Worm (Caenorhabditis elegans) whole organism, midembryonic: ENCODE measurements around the gene srt-16.

Experiments used
- T22C8.4 ChIP-seq: fragments of 200-800 bp; sonication (Bioruptor generic); IDR thresholded peaks from 2 replicates; pipeline ENCODE4 v1.3.6; 2022; ENCODE audit warnings: missing genetic modification characterization, missing compliant biosample characterization
- cog-1 ChIP-seq: sonication (generic microtip); optimal IDR thresholded peaks from 2 replicates; lab custom pipeline; 2016; ENCODE audit warnings: missing genetic modification characterization, missing compliant biosample characterization
- flt-1 ChIP-seq: fragments of 200-800 bp; sonication (Bioruptor generic); IDR thresholded peaks from 2 replicates; pipeline ENCODE4 v1.3.6; 2022; ENCODE audit warnings: missing genetic modification characterization, missing compliant biosample characterization
- klf-2 ChIP-seq: fragments of 200-800 bp; sonication (Bioruptor generic); conservative IDR thresholded peaks from 2 replicates; pipeline ENCODE4 v1.3.6; 2022; ENCODE audit warnings: missing genetic modification reagents, missing genetic modification characterization, missing compliant biosample characterization
- med-1 ChIP-seq: sonication (generic microtip); optimal IDR thresholded peaks from 2 replicates; lab custom pipeline; 2017; ENCODE audit warnings: missing genetic modification characterization, mild to moderate bottlenecking, missing compliant biosample characterization, antibody characterized with exemption, missing genetic modification reagents; ENCODE audit not compliant: insufficient read depth
- ref-1 ChIP-seq: fragments of 200-800 bp; sonication (Bioruptor generic); conservative IDR thresholded peaks from 2 replicates; pipeline ENCODE4 v1.3.6; 2022; ENCODE audit warnings: missing genetic modification reagents, missing genetic modification characterization, missing compliant biosample characterization
- tab-1 ChIP-seq: fragments of 200-800 bp; sonication (Bioruptor generic); IDR thresholded peaks from 2 replicates; pipeline ENCODE4 v1.3.6; 2022; ENCODE audit warnings: missing genetic modification characterization, missing compliant biosample characterization
- ztf-23 ChIP-seq: fragments of 200-800 bp; sonication (Bioruptor generic); IDR thresholded peaks from 2 replicates; pipeline ENCODE4 v1.3.6; 2022; ENCODE audit warnings: missing genetic modification reagents, missing genetic modification characterization, missing compliant biosample characterization
- ztf-29 ChIP-seq: fragments of 200-800 bp; sonication (Bioruptor generic); IDR thresholded peaks from 2 replicates; pipeline ENCODE4 v1.3.6; 2022; ENCODE audit warnings: missing genetic modification reagents, missing genetic modification characterization, missing compliant biosample characterization

srt-16 gene

DNA sequence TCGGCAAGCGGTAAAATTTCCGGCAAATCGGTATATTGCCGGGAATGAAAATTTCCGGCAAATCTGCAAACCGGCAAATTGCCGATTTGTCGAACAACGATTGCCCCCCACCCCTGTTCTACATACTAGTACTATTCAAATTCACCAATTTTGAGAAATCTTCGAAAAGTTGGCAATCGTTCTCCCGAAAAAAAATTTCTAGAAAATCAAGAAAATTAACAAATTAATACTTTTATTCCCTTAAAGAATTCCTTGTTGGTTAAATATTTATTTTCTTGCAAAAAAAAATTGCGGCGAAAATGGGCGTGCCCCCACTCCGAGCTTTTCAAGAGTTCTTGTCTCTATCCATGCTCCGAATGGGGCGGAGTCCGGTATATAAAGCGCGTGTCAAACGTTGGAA is 10.1 kb downstream of the srt-16 start, which contains the start of gene C50H11.8:
TSS of gene C50H11.8 (plus strand) at position 301 of the 400 bp plus-strand sequence.
- no peak for TF ChIP-seq ztf-29
- TF ChIP-seq ztf-23 (GFP tag; lab: Robert Waterston, UW) = no peak
- no peak for TF ChIP-seq ref-1 (GFP tag; lab: Robert Waterston, UW)
- TF ChIP-seq tab-1 (GFP tag; lab: Robert Waterston, UW) = no peak
- no peak for TF ChIP-seq T22C8.4 (GFP tag; lab: Robert Waterston, UW)
- no peak for TF ChIP-seq med-1 (GFP tag; lab: Kevin White, UChicago)
- TF ChIP-seq flt-1 = no peak
- TF ChIP-seq klf-2 (GFP tag; lab: Robert Waterston, UW) = no peak
- TF ChIP-seq cog-1 = no peak

DNA sequence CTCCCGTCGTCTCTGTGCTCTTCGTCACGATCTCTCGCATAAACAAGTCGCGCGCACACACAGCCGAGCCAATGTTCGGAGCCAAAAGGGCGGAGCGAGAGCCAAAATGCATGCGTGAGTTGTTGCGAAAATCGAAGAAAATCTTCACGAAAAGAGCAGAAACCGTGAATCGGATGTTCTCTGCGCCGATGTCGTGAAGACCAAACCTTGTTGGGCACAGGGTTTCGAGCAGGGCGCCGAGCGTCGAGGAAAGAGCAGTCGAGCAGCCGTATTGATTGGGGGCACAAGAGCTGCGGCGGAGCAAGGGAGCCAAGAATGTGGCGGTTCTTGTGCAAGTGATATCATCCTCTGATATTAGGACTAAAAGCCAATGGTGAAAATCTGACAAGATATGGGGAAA is 18.0 kb downstream of the srt-16 start:
- TF ChIP-seq flt-1 (no peak), ztf-29 (no peak), T22C8.4 (GFP tag; lab: Robert Waterston, UW) (no peak), ref-1 (GFP tag; lab: Robert Waterston, UW) (no peak), tab-1 (GFP tag; lab: Robert Waterston, UW) (no peak)

DNA sequence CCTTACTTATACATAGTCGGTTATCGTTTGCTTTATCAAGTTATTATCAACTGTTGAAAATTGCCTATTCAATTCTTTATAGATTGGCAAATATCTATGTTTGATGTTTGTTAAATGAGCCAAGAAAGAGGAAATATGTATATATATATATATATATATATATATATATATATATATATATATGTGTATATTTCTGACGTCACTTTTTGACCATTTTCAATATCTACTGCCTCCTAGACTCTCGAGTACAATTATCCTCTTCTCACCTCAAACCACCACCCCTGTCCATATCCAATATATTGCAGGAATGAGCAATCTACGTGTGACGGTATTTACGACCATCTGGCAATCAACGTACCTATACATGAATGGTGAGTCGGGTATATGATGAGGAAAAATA is 19.5 kb downstream of the srt-16 start, which contains the start of gene F59D6.1:
TSS of gene F59D6.1 (plus strand) at position 301 of the 400 bp plus-strand sequence.
- TF ChIP-seq T22C8.4 (GFP tag; lab: Robert Waterston, UW) (no peak), ztf-23 (GFP tag; lab: Robert Waterston, UW) (no peak), flt-1 (no peak), med-1 (GFP tag; lab: Kevin White, UChicago) (no peak)

DNA sequence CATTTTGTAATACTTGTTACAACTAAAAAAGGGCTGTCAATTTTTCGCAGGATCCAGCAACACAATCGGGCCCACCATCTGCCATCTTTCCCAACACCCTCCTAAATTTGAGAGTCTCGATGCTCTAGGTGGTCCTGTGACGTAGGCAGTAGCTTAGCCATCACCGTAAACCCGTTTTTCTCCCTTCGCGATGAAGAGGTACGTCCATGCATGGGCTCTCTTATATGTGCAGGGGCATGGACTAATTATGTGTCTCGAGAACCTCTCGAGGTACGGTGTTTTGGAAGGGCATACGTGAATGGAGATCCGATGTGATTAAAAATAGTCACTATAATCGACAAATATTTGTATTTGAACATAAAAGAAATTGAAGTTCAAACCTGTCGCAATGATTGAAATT is 23.4 kb downstream of the srt-16 start:
- TF ChIP-seq T22C8.4 (GFP tag; lab: Robert Waterston, UW) = no peak
- TF ChIP-seq cog-1 = no peak
- no peak for TF ChIP-seq klf-2 (GFP tag; lab: Robert Waterston, UW)
- TF ChIP-seq ztf-23 (GFP tag; lab: Robert Waterston, UW) = no peak
- TF ChIP-seq tab-1 (GFP tag; lab: Robert Waterston, UW) = no peak
- TF ChIP-seq flt-1 = no peak

DNA sequence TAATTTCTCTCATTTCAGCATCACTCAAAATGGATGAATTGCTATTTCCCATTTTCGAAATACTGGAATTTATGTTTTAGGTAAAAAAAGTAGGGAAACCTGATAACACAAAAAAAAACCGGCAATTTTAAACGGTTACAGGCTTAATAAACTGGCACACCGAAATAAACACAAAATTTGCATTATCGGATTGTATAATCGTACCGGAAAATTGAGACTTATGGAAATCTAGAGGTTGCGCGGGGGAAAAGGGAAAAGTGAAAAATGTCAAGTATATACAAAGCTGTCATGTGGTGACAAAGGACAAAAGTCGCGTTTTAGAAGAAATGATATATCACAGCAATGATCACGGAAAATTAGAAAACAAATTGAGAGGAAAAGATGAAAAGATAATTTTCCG is 25.0 kb downstream of the srt-16 start, which contains the start of gene chpf-2:
TSS of gene chpf-2 (minus strand) at position 101 of the 400 bp plus-strand sequence.
- no peak for TF ChIP-seq ztf-29
- TF ChIP-seq tab-1 (GFP tag; lab: Robert Waterston, UW) = no peak
- TF ChIP-seq ref-1 (GFP tag; lab: Robert Waterston, UW) = no peak
- TF ChIP-seq klf-2 (GFP tag; lab: Robert Waterston, UW) = no peak
- no peak for TF ChIP-seq cog-1
- no peak for TF ChIP-seq med-1 (GFP tag; lab: Kevin White, UChicago)

DNA sequence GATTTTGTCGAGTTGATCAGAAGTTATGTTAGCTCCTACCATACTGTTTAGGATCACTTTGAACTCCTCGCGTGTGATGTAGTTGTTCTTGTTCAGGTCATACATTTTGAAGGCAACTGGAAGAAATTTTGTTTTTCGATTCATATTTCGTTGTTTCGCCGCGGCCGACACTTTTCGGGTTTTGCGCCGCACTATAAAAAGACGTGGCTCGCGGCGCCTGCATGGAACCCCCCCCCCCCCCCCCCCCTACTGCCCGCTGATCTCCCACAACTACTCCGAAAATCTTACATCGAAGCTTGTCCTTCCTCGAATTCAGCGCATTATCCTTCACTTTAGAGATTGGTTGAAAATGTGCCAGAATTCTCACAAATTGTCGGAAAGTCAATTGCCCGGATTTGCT is 26.3 kb downstream of the srt-16 start:
- no peak for TF ChIP-seq klf-2 (GFP tag; lab: Robert Waterston, UW)
- TF ChIP-seq ref-1 (GFP tag; lab: Robert Waterston, UW) = no peak
- TF ChIP-seq ztf-23 (GFP tag; lab: Robert Waterston, UW) = no peak
- no peak for TF ChIP-seq tab-1 (GFP tag; lab: Robert Waterston, UW)
- no peak for TF ChIP-seq ztf-29
- no peak for TF ChIP-seq flt-1
- TF ChIP-seq T22C8.4 (GFP tag; lab: Robert Waterston, UW) = no peak
- TF ChIP-seq cog-1 = no peak
- no peak for TF ChIP-seq med-1 (GFP tag; lab: Kevin White, UChicago)

DNA sequence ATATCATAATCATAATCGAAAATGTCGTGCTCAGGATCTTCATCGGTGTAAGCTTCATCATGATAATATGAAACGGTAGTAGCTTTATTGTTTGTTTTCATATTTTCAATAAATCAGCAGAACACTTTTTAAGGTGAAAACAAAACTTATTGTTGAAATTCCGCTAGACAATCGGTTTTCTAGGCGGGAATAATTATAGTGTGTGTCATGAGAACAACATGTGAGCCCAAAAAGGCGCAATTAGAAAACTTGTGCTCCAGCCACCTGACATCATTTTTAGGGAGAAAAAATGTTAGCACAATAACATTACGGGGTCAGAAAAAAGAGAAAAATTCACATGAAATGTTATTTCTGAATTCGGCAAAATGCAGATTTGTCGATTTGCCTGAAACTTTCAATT is 30.1 kb downstream of the srt-16 start, which contains the start of gene srw-8:
TSS of gene srw-8 (minus strand) at position 101 of the 400 bp plus-strand sequence.
- TF ChIP-seq ztf-23 (GFP tag; lab: Robert Waterston, UW) (no peak), med-1 (GFP tag; lab: Kevin White, UChicago) (no peak), T22C8.4 (GFP tag; lab: Robert Waterston, UW) (no peak), ref-1 (GFP tag; lab: Robert Waterston, UW) (no peak), cog-1 (no peak)

DNA sequence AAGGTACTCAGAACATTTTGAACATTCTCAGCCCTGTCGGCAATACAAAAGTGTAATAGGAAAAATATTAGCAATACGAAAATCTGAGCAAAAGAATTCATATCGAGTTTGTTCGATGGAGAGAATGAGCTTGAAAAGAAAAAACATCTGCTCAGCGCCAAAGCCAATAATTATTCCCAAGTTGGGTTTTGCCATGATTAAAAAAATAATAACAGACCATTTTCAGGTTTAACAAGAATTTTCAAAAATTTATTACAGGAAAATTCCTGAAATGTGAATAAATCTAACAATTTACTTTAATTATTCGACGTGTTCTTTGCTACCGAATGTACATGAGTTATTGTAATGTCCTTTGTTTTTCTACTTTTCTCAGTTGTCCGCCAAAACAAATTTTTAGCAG is 32.0 kb downstream of the srt-16 start, which contains the start of gene irld-38:
TSS of gene irld-38 (minus strand) at position 101 of the 400 bp plus-strand sequence.
- TF ChIP-seq T22C8.4 (GFP tag; lab: Robert Waterston, UW) (no peak), flt-1 (no peak), ztf-29 (no peak), cog-1 (no peak), med-1 (GFP tag; lab: Kevin White, UChicago) (no peak), tab-1 (GFP tag; lab: Robert Waterston, UW) (no peak), ref-1 (GFP tag; lab: Robert Waterston, UW) (no peak), ztf-23 (GFP tag; lab: Robert Waterston, UW) (no peak), klf-2 (GFP tag; lab: Robert Waterston, UW) (no peak)

DNA sequence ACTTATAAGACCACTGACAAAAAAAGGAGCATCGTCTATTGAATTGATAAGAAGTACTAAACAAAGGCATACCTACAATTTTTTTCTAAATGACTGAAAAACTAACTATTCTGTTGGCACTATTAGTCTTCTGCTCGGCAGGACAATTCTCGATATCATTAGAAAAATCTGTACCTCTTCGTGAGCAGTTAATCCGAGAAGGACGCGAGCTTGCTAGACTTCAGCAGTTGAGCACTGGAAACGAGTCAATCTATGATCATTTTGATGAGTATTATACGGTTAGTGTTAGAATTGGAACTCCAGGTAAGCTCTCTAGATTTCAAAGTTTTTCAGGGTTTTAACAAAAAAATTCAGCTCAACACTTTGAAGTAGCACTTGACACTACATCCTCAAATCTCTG is 36.1 kb downstream of the srt-16 start, which contains the start of gene asp-7:
TSS of gene asp-7 (plus strand) at position 81 of the 400 bp plus-strand sequence.
- TF ChIP-seq tab-1 (GFP tag; lab: Robert Waterston, UW) (no peak), cog-1 (no peak), ztf-29 (no peak), T22C8.4 (GFP tag; lab: Robert Waterston, UW) (no peak), med-1 (GFP tag; lab: Kevin White, UChicago) (no peak), klf-2 (GFP tag; lab: Robert Waterston, UW) (no peak)

DNA sequence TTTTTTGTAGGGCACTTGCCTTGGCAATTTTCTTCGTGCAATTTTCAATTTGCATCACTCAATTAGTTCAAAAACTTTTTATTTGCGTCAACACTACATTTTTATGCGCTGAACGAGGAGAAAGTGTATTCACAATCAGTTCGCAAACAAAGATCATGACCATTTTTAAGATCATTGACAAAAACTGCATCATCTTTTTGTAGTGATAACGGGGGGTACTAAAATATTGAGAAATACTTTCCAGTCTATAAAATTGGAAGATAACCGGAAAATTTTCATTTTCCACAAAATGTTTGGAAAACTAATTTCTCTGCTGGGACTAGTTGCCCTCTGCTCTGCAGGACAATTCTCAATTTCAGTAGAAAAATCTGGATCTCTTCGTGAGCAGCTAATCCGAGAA is 40.0 kb downstream of the srt-16 start, which contains the start of gene asp-8:
TSS of gene asp-8 (plus strand) at position 276 of the 400 bp plus-strand sequence.
- TF ChIP-seq klf-2 (GFP tag; lab: Robert Waterston, UW) = no peak
- no peak for TF ChIP-seq cog-1
- TF ChIP-seq flt-1 = no peak
- no peak for TF ChIP-seq ztf-29
- TF ChIP-seq ztf-23 (GFP tag; lab: Robert Waterston, UW) = no peak
- no peak for TF ChIP-seq tab-1 (GFP tag; lab: Robert Waterston, UW)
- no peak for TF ChIP-seq T22C8.4 (GFP tag; lab: Robert Waterston, UW)
- no peak for TF ChIP-seq med-1 (GFP tag; lab: Kevin White, UChicago)
- TF ChIP-seq ref-1 (GFP tag; lab: Robert Waterston, UW) = no peak
